Worm (Caenorhabditis elegans) whole organism, L2 larva: ENCODE results near the gene F59G1.4.

Source experiments
- ama-1 ChIP-seq: fragments of 150-350 bp; optimal IDR thresholded peaks from 2 replicates; lab custom pipeline; 2018; ENCODE audit warnings: inconsistent platforms
- lsy-2 ChIP-seq, 2 experiments: fragments of 150-350 bp in 1 of 2; sonication (generic microtip) in 1 of 2; optimal IDR thresholded peaks; 2 replicates each; lab custom pipeline; 2014 to 2017; ENCODE audit warnings: missing biosample characterization in 2 of 2, missing genetic modification characterization in 2 of 2
- nhr-11 ChIP-seq: fragments of 150-350 bp; optimal IDR thresholded peaks from 2 replicates; lab custom pipeline; 2014; ENCODE audit warnings: missing biosample characterization, missing genetic modification characterization
- nhr-23 ChIP-seq: fragments of 150-350 bp; optimal IDR thresholded peaks from 2 replicates; lab custom pipeline; 2014; ENCODE audit warnings: missing biosample characterization, missing genetic modification reagents, missing genetic modification characterization
- sem-4 ChIP-seq: fragments of 150-350 bp; optimal IDR thresholded peaks from 2 replicates; lab custom pipeline; 2014; ENCODE audit warnings: missing biosample characterization, missing genetic modification reagents, missing genetic modification characterization
- snpc-4 ChIP-seq: fragments of 150-350 bp; optimal IDR thresholded peaks from 2 replicates; lab custom pipeline; 2014; ENCODE audit warnings: missing biosample characterization, missing genetic modification characterization
- zag-1 ChIP-seq: fragments of 150-350 bp; optimal IDR thresholded peaks from 2 replicates; lab custom pipeline; 2014; ENCODE audit warnings: missing biosample characterization, missing genetic modification characterization
- ztf-1 ChIP-seq: fragments of 200-800 bp; sonication (Bioruptor generic); conservative IDR thresholded peaks from 2 replicates; pipeline ENCODE4 v1.3.6; 2022; ENCODE audit warnings: missing genetic modification characterization, missing compliant biosample characterization

DNA sequence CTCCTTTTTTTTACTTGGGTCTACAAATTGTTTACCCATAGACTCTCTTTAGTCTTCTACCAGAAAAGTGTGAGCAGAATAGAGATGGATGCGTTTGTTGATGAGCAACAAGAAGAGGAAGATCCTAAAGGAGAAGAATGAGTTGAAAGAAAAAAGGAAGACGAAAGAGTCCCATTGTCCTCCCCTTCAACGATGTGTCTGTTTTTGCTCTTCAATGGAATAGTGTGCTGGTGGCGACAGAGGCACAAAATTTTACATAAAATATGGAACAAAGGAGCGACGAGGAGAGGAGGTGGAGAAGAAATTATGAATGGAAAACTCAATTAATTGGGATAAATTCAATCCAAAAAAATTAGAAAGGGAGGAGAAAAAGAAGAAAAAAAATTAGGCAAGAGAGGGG is 35.3 kb upstream of the F59G1.4 start:
- TF ChIP-seq nhr-11 (no peak), sem-4 (tag; lab: Kevin White, UChicago) (no peak), snpc-4 (tag; lab: Kevin White, UChicago) (no peak), nhr-23 (tag; lab: Kevin White, UChicago) (no peak), zag-1 (no peak), lsy-2 (tag; optimal IDR thresholded peaks at IDR 0.05; lab: Kevin White, UChicago) (no peak), ztf-1 (GFP tag; lab: Robert Waterston, UW) (no peak), ama-1 (lab: Kevin White, UChicago) (no peak)
